Worm (Caenorhabditis elegans) whole organism, midembryonic: Measurements from ENCODE around the gene cap-2.

ENCODE experiments used
- T22C8.4 ChIP-seq: fragments of 200-800 bp; sonication (Bioruptor generic); IDR thresholded peaks from 2 replicates; pipeline ENCODE4 v1.3.6; 2022; ENCODE audit warnings: missing genetic modification characterization, missing compliant biosample characterization
- cog-1 ChIP-seq: sonication (generic microtip); optimal IDR thresholded peaks from 2 replicates; lab custom pipeline; 2016; ENCODE audit warnings: missing genetic modification characterization, missing compliant biosample characterization
- flt-1 ChIP-seq: fragments of 200-800 bp; sonication (Bioruptor generic); IDR thresholded peaks from 2 replicates; pipeline ENCODE4 v1.3.6; 2022; ENCODE audit warnings: missing genetic modification characterization, missing compliant biosample characterization
- klf-2 ChIP-seq: fragments of 200-800 bp; sonication (Bioruptor generic); conservative IDR thresholded peaks from 2 replicates; pipeline ENCODE4 v1.3.6; 2022; ENCODE audit warnings: missing genetic modification reagents, missing genetic modification characterization, missing compliant biosample characterization
- med-1 ChIP-seq: sonication (generic microtip); optimal IDR thresholded peaks from 2 replicates; lab custom pipeline; 2017; ENCODE audit warnings: missing genetic modification characterization, mild to moderate bottlenecking, missing compliant biosample characterization, antibody characterized with exemption, missing genetic modification reagents; ENCODE audit not compliant: insufficient read depth
- ref-1 ChIP-seq: fragments of 200-800 bp; sonication (Bioruptor generic); conservative IDR thresholded peaks from 2 replicates; pipeline ENCODE4 v1.3.6; 2022; ENCODE audit warnings: missing genetic modification reagents, missing genetic modification characterization, missing compliant biosample characterization
- tab-1 ChIP-seq: fragments of 200-800 bp; sonication (Bioruptor generic); IDR thresholded peaks from 2 replicates; pipeline ENCODE4 v1.3.6; 2022; ENCODE audit warnings: missing genetic modification characterization, missing compliant biosample characterization
- ztf-23 ChIP-seq: fragments of 200-800 bp; sonication (Bioruptor generic); IDR thresholded peaks from 2 replicates; pipeline ENCODE4 v1.3.6; 2022; ENCODE audit warnings: missing genetic modification reagents, missing genetic modification characterization, missing compliant biosample characterization
- ztf-29 ChIP-seq: fragments of 200-800 bp; sonication (Bioruptor generic); IDR thresholded peaks from 2 replicates; pipeline ENCODE4 v1.3.6; 2022; ENCODE audit warnings: missing genetic modification reagents, missing genetic modification characterization, missing compliant biosample characterization

Gene cap-2

DNA sequence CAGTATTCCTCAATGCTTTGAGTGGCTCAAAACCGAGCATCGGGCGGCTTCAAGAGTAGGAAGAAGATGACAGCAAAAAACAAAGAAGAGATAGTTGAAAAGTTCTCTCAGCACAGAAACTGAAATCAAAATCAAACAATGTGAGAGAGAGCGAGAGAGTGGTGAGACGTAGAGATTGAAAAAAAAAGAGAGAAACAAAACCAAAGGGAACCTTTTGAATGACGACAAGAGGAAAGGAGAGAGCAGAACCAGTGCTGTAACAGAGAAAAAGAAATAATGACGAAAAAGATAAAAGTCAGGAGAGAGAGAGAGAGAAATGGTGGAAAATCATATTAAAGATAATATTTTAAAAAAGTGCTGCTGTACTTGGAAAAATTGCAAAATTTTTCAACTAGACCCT is 1.8 kb upstream of the cap-2 start:
- TF ChIP-seq cog-1 (tag; lab: Kevin White, UChicago) = no peak
- no peak for TF ChIP-seq ztf-29 (GFP tag; lab: Robert Waterston, UW)
- no peak for TF ChIP-seq klf-2
- no peak for TF ChIP-seq ztf-23 (GFP tag; lab: Robert Waterston, UW)
- TF ChIP-seq med-1 = no peak
- TF ChIP-seq T22C8.4 = no peak
- TF ChIP-seq ref-1 = no peak
- TF ChIP-seq tab-1 (GFP tag; lab: Robert Waterston, UW) = no peak
- TF ChIP-seq flt-1 (GFP tag; lab: Robert Waterston, UW) = no peak

DNA sequence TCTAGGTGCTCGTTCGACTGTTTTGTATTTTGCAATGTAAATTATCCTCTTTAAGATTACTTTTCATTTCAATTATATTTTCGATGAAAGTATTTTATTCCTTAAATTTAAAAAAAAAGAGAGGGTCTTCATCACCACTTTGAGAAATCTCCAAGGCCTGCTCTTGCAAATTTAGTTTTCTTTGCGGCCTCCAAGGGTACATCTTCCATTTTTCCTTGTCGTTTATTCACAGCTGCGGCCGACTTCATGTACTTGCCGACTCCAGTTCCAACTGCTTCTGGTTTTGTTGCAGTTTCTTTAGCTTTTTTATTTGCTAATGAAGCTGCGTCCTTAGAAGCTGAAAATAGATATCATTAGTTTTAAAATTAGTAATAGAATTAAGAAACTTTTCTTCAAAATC is 1.7 kb downstream of the cap-2 start:
- TF ChIP-seq ref-1 = no peak
- TF ChIP-seq med-1 = no peak
- TF ChIP-seq klf-2 = no peak
- no peak for TF ChIP-seq ztf-23 (GFP tag; lab: Robert Waterston, UW)
- TF ChIP-seq cog-1 (tag; lab: Kevin White, UChicago) = no peak
- TF ChIP-seq tab-1 (GFP tag; lab: Robert Waterston, UW) = no peak
- TF ChIP-seq ztf-29 (GFP tag; lab: Robert Waterston, UW) = no peak
- no peak for TF ChIP-seq T22C8.4
- no peak for TF ChIP-seq flt-1 (GFP tag; lab: Robert Waterston, UW)

DNA sequence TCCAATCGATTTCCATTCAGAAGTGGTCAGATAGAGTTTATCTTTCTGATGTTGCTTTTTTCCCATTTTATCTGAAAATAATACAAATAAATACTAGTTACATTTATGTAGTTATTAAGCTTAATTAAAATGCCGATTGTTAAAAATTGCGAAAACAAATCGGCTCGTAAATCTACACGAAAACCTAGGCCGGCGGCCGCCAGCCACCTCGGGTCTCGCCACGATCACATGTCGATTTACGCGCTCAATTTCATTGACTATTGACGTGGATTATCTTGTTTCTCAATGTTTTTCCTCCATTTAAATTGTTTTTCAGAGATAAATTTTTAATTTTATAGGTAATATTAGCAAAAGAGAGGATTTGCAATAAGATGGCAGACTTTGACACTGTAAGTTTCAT is 3.5 kb downstream of the cap-2 start, which contains the start of the genes cyn-4 and copz-1:
cyn-4 (minus strand) TSS at position 71 of the 400 bp plus-strand sequence.
copz-1 (plus strand) TSS at position 339 of the 400 bp plus-strand sequence.
- TF ChIP-seq klf-2 (0 out of 2 replicates have a peak, but pooled peaks have one; percentile 42), ztf-23 (GFP tag; lab: Robert Waterston, UW) (peak; percentile 67), med-1 (no peak), tab-1 (GFP tag; lab: Robert Waterston, UW) (0 out of 2 replicates have a peak, but pooled peaks have one; percentile 29), cog-1 (tag; lab: Kevin White, UChicago) (peak; percentile 80), T22C8.4 (no peak), ref-1 (no peak), flt-1 (GFP tag; lab: Robert Waterston, UW) (0 out of 2 replicates have a peak, but pooled peaks have one; percentile 46), ztf-29 (GFP tag; lab: Robert Waterston, UW) (no peak)

DNA sequence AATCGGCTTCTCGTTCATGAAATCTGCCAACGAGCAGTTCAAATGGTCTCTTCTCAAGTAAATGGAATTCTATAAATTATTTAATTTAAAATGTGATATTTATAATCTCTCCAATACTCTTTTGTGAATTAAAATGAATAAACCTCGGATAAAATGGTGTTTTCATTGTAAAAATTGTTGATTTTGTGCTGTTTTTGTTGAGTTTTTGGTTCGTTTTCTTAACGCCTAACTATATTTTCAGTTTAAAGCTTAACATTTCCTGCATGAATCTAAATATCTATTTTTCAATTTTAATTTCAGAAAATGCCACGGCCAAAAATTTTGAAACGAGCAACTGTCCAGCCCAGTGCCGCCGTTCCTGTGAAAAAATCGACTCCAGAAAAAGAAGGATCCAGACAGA is 4.6 kb downstream of the cap-2 start, which contains the start of gene orc-2:
orc-2 (plus strand) TSS at position 301 of the 400 bp plus-strand sequence.
- no peak for TF ChIP-seq ref-1

DNA sequence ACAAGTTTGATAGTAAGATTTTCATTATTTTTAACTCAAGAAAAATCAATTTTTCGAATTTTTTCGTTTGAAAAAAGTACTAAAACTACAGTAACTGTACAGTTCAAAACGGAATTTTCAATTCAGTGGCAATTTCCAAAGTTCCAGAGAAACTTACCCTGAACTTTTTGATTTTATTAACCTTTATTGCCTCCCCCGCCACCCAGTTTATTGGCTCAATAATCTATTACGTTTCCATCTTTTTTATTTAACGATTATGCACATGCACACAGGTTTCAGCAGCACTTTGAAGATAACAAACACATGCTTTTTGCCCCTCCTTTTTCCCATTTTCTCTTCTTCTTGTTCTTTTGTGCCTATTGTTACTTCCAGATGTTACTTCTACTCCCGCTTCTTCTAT is 11.6 kb downstream of the cap-2 start, which contains the start of gene lurp-1:
lurp-1 (plus strand) TSS at position 301 of the 400 bp plus-strand sequence.
- TF ChIP-seq flt-1 (GFP tag; lab: Robert Waterston, UW) (no peak), tab-1 (GFP tag; lab: Robert Waterston, UW) (no peak), T22C8.4 (no peak)

DNA sequence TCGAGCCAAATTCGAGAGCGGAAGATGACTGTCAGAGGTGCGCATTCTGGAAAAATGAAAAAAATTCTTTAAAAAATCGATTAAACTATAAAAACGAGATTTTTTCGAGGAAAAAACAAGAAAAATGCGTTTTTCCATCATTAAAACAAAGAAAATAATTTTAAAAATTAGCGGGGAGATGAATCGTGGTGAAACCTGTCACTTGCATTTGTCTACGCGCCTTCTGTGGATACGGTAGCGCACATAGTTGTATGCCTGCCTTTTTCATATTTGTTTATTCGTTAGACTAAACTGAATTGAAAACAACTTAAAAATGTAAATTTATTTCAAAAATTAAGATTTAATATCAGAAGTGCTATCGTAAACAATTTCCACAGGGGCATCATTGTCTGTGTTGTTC is 15.4 kb downstream of the cap-2 start, which contains the start of gene egg-3:
egg-3 (minus strand) TSS at position 46 of the 400 bp plus-strand sequence.
- TF ChIP-seq flt-1 (GFP tag; lab: Robert Waterston, UW) (no peak), ztf-29 (GFP tag; lab: Robert Waterston, UW) (no peak), tab-1 (GFP tag; lab: Robert Waterston, UW) (no peak), cog-1 (tag; lab: Kevin White, UChicago) (no peak), klf-2 (no peak), T22C8.4 (no peak), ztf-23 (GFP tag; lab: Robert Waterston, UW) (no peak), med-1 (no peak), ref-1 (no peak)

DNA sequence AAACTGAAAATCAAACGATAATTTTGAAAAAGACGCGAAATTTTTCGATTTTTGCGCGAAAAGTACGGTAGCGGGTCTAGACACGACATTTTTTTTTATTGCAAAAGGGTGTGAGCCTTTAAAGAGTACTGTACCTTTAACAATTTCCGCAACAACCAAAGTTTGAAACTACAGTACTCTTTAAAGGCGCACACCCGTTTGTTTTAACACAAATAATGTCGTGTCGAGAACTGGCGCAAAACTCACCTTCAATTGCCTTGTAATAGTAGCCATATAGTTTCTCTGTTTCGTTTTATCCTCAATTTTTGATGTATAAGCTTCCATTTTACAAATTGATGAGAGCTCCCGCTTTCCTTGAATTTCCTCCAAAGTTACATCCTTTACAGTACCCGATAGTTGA is 16.3 kb downstream of the cap-2 start:
- TF ChIP-seq klf-2 = no peak
- no peak for TF ChIP-seq ref-1
- TF ChIP-seq flt-1 (GFP tag; lab: Robert Waterston, UW) = no peak
- no peak for TF ChIP-seq ztf-29 (GFP tag; lab: Robert Waterston, UW)
- no peak for TF ChIP-seq T22C8.4
- TF ChIP-seq ztf-23 (GFP tag; lab: Robert Waterston, UW) = no peak
- TF ChIP-seq cog-1 (tag; lab: Kevin White, UChicago) = no peak

DNA sequence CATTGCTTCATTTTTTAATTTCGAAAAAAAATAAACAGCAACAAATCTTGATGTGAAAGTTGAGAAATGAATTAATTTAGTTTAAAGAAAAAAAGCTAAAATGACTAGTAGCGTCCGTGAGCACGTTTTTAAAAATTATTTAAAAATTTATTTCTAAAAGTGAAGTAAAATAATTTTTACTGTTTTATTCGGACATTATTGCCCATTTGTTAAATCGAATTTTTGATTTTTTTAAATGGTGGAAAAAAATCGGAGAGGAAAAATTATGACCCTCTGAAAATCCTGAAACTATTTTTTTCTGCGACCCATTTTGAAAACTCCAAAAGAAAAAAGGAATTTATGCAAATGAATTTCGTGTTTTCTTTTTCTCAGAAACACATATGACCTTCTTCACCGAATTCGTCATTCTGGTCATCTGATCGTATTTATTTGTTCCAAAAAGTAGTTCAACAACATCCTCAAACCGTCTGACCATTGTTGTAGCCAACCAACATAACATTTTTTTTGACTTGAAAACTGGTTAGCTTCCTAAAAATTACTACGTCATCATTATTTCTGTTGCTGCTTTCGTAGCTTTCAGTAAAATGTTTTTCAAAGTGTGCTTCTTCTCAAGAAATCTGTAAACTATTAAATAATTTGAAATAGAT is 17.0 kb downstream of the cap-2 start, which contains the start of gene F44F4.3:
F44F4.3 (minus strand) TSS at position 51 of the 647 bp plus-strand sequence.
- no peak for TF ChIP-seq med-1

DNA sequence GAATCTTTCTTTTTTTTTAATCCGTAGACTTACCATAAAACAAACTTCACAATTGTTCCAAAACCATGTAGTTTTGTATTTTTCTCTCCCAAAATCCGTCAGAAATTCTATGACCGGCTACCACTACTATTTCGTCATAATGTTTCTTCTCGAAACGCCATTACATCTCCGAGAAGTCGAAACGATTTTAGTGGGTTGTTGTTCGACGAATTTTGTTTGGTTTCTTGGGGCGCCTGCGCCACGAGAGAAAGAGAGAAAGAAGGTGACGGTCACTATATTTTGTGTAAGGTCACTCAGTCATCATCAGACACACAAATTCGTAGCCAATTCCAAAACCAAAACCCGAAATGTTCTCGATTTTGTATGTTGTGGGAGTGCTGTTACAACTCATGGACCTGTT is 18.1 kb downstream of the cap-2 start:
- no peak for TF ChIP-seq ztf-23 (GFP tag; lab: Robert Waterston, UW)
- TF ChIP-seq T22C8.4 = no peak
- TF ChIP-seq med-1 = no peak
- no peak for TF ChIP-seq ref-1
- no peak for TF ChIP-seq cog-1 (tag; lab: Kevin White, UChicago)
- no peak for TF ChIP-seq flt-1 (GFP tag; lab: Robert Waterston, UW)
- TF ChIP-seq klf-2 = no peak
- TF ChIP-seq ztf-29 (GFP tag; lab: Robert Waterston, UW) = no peak
- no peak for TF ChIP-seq tab-1 (GFP tag; lab: Robert Waterston, UW)

DNA sequence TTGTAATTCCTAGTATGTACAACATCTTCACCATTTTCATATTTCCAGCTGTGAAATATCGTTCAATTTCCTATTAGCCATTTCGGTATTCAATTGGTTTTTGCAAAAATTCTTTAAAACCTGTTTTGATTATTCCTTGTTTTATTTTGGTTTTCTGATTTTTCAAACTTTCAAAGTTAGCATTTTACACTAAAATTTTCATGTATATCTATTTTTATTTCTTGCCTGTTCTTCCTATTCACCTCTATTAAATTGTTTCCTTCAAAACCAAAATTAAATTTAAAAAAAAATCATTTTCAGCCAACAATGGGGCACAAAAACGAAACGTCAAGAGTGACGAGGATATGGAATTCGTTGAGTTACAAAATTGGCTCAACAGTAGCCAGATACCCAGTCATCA is 20.0 kb downstream of the cap-2 start, which contains the start of gene ptr-8:
ptr-8 (plus strand) TSS at position 301 of the 400 bp plus-strand sequence.
- no peak for TF ChIP-seq med-1
- no peak for TF ChIP-seq flt-1 (GFP tag; lab: Robert Waterston, UW)
- TF ChIP-seq ztf-23 (GFP tag; lab: Robert Waterston, UW) = no peak
- no peak for TF ChIP-seq ztf-29 (GFP tag; lab: Robert Waterston, UW)
- TF ChIP-seq klf-2 = no peak
- TF ChIP-seq T22C8.4 = no peak

DNA sequence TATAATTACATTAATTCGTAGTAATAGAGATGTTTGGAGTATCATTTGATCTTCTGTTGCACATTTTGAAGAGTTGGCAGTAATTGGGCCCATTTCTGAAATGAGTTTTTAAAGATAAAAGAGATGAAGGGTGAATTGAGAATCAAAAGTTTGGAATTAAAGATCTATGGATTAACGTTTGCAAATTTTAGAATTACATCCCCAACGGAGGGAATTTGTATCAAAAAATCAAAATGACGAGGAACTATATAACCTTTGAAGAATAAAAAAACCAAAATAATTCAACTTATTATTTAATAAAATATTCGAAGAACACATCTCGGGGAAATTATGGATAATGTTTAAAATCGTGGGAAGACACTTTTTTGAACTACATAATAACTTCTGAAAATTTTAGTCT is 26.0 kb downstream of the cap-2 start, which contains the start of gene sra-10:
sra-10 (minus strand) TSS at position 101 of the 400 bp plus-strand sequence.
- TF ChIP-seq med-1 (no peak), ztf-23 (GFP tag; lab: Robert Waterston, UW) (no peak)
